Fruit fly (Drosophila melanogaster) whole organism, embryonic: ENCODE results near the gene P58IPK.

Source experiments
- BEAF-32 ChIP-seq: fragments of 200-800 bp; sonication (Bioruptor generic); optimal IDR thresholded peaks from 3 replicates; lab custom pipeline; 2017; ENCODE audit warnings: missing biosample characterization, missing genetic modification characterization, mild to moderate bottlenecking, moderate library complexity, missing genetic modification reagents
- C15 ChIP-seq: fragments of 200-800 bp; sonication (Bioruptor generic); IDR thresholded peaks from 3 replicates; pipeline ENCODE4 v1.3.6; 2022; ENCODE audit warnings: missing biosample characterization, missing genetic modification characterization
- CG10267 ChIP-seq: fragments of 200-800 bp; sonication (Bioruptor generic); optimal IDR thresholded peaks from 2 replicates; lab custom pipeline; 2018; ENCODE audit warnings: missing biosample characterization, mild to moderate bottlenecking, missing genetic modification characterization, moderate library complexity
- CG10462 ChIP-seq: fragments of 200-800 bp; sonication (Bioruptor generic); optimal IDR thresholded peaks from 2 replicates; lab custom pipeline; 2016; ENCODE audit warnings: missing biosample characterization, missing genetic modification characterization
- CG12155 ChIP-seq: fragments of 200-800 bp; sonication (Bioruptor generic); optimal IDR thresholded peaks from 3 replicates; lab custom pipeline; 2016; ENCODE audit warnings: missing biosample characterization, missing genetic modification characterization
- CG12236 ChIP-seq: fragments of 200-800 bp; sonication (Bioruptor generic); optimal IDR thresholded peaks from 2 replicates; lab custom pipeline; 2016; ENCODE audit warnings: missing biosample characterization, missing genetic modification characterization
- CG1233 ChIP-seq: fragments of 200-800 bp; sonication (Bioruptor generic); optimal IDR thresholded peaks from 4 replicates; lab custom pipeline; 2018; ENCODE audit warnings: missing biosample characterization, mild to moderate bottlenecking, missing genetic modification characterization
- CG13123 ChIP-seq: fragments of 200-800 bp; sonication (Bioruptor generic); optimal IDR thresholded peaks from 2 replicates; lab custom pipeline; 2016; ENCODE audit warnings: missing biosample characterization, missing genetic modification characterization
- CG15073 ChIP-seq: fragments of 200-800 bp; sonication (Bioruptor generic); optimal IDR thresholded peaks from 2 replicates; lab custom pipeline; 2016; ENCODE audit warnings: missing biosample characterization, missing genetic modification characterization
- CG18599 ChIP-seq: fragments of 200-800 bp; sonication (Bioruptor generic); optimal IDR thresholded peaks from 3 replicates; lab custom pipeline; 2017; ENCODE audit warnings: missing biosample characterization, missing genetic modification characterization, mild to moderate bottlenecking, moderate library complexity, missing genetic modification reagents
- CG18619 ChIP-seq: fragments of 200-800 bp; sonication (Bioruptor generic); optimal IDR thresholded peaks from 3 replicates; lab custom pipeline; 2017; ENCODE audit warnings: missing biosample characterization, mild to moderate bottlenecking, missing genetic modification characterization
- CG2202 ChIP-seq: fragments of 200-800 bp; sonication (Bioruptor generic); optimal IDR thresholded peaks from 2 replicates; lab custom pipeline; 2018; ENCODE audit warnings: missing biosample characterization, mild to moderate bottlenecking, missing genetic modification characterization
- CG2889 ChIP-seq: fragments of 200-800 bp; sonication (Bioruptor generic); IDR thresholded peaks from 3 replicates; pipeline ENCODE4 v1.3.6; 2022; ENCODE audit warnings: missing biosample characterization, missing genetic modification characterization
- CG3065 ChIP-seq: fragments of 200-800 bp; sonication (Bioruptor generic); optimal IDR thresholded peaks from 2 replicates; lab custom pipeline; 2016; ENCODE audit warnings: missing biosample characterization, missing genetic modification characterization
- CG3163 ChIP-seq: fragments of 200-800 bp; sonication (Bioruptor generic); optimal IDR thresholded peaks from 3 replicates; lab custom pipeline; 2016; ENCODE audit warnings: missing biosample characterization, missing genetic modification characterization
- CG32767 ChIP-seq: fragments of 200-800 bp; sonication (Bioruptor generic); IDR thresholded peaks from 2 replicates; pipeline ENCODE4 v1.3.6; 2022; ENCODE audit warnings: missing biosample characterization, missing genetic modification characterization
- CG3281 ChIP-seq: fragments of 200-800 bp; sonication (Bioruptor generic); optimal IDR thresholded peaks from 3 replicates; lab custom pipeline; 2017; ENCODE audit warnings: missing biosample characterization, mild to moderate bottlenecking, missing genetic modification characterization
- CG3995 ChIP-seq: fragments of 200-800 bp; sonication (Bioruptor generic); optimal IDR thresholded peaks from 3 replicates; lab custom pipeline; 2016; ENCODE audit warnings: missing biosample characterization, missing genetic modification characterization
- CG4854 ChIP-seq: fragments of 200-800 bp; sonication (Bioruptor generic); optimal IDR thresholded peaks from 2 replicates; lab custom pipeline; 2016; ENCODE audit warnings: missing biosample characterization, missing genetic modification characterization, inconsistent platforms
- CG6683 ChIP-seq: fragments of 200-800 bp; sonication (Bioruptor generic); optimal IDR thresholded peaks from 2 replicates; lab custom pipeline; 2017; ENCODE audit warnings: missing biosample characterization, mild to moderate bottlenecking, missing genetic modification characterization, missing genetic modification reagents
- CG7786 ChIP-seq: fragments of 200-800 bp; sonication (Bioruptor generic); optimal IDR thresholded peaks from 2 replicates; lab custom pipeline; 2016; ENCODE audit warnings: missing biosample characterization, missing genetic modification characterization
- CG8388 ChIP-seq: fragments of 200-800 bp; sonication (Bioruptor generic); optimal IDR thresholded peaks from 2 replicates; lab custom pipeline; 2019; ENCODE audit warnings: missing biosample characterization, mild to moderate bottlenecking, missing genetic modification characterization, moderate library complexity
- CG8765 ChIP-seq: fragments of 200-800 bp; sonication (Bioruptor generic); IDR thresholded peaks from 2 replicates; pipeline ENCODE4 v1.3.6; 2022; ENCODE audit warnings: missing biosample characterization, missing genetic modification characterization
- Dbx ChIP-seq: fragments of 200-800 bp; sonication (Bioruptor generic); IDR thresholded peaks from 3 replicates; pipeline ENCODE4 v1.3.6; 2022; ENCODE audit warnings: missing biosample characterization, missing genetic modification characterization
- Dek ChIP-seq: fragments of 200-800 bp; sonication (Bioruptor generic); optimal IDR thresholded peaks from 3 replicates; lab custom pipeline; 2019; ENCODE audit warnings: missing biosample characterization, mild to moderate bottlenecking, missing genetic modification characterization, moderate library complexity
- GATAe ChIP-seq: fragments of 200-800 bp; sonication (Bioruptor generic); conservative IDR thresholded peaks from 2 replicates; pipeline ENCODE4 v1.3.6; 2022; ENCODE audit warnings: missing biosample characterization, missing genetic modification characterization
- Gsc ChIP-seq: fragments of 200-800 bp; sonication (Bioruptor generic); IDR thresholded peaks from 2 replicates; pipeline ENCODE4 v1.3.6; 2022; ENCODE audit warnings: missing biosample characterization, missing genetic modification characterization
- H2.0 ChIP-seq: fragments of 200-800 bp; sonication (Bioruptor generic); IDR thresholded peaks from 2 replicates; pipeline ENCODE4 v1.3.6; 2022; ENCODE audit warnings: missing biosample characterization, missing genetic modification characterization
- HmgZ ChIP-seq: fragments of 200-800 bp; sonication (Bioruptor generic); optimal IDR thresholded peaks from 2 replicates; lab custom pipeline; 2018; ENCODE audit warnings: missing biosample characterization, mild to moderate bottlenecking, missing genetic modification characterization
- Rfx ChIP-seq: fragments of 200-800 bp; sonication (Bioruptor generic); IDR thresholded peaks from 2 replicates; pipeline ENCODE4 v1.3.6; 2022; ENCODE audit warnings: missing biosample characterization, missing genetic modification characterization
- Rx ChIP-seq: fragments of 200-800 bp; sonication (Bioruptor generic); IDR thresholded peaks from 2 replicates; pipeline ENCODE4 v1.3.6; 2022; ENCODE audit warnings: missing biosample characterization, missing genetic modification characterization
- Usf ChIP-seq: fragments of 200-800 bp; sonication (Bioruptor generic); optimal IDR thresholded peaks from 2 replicates; lab custom pipeline; 2017; ENCODE audit warnings: missing genotype, missing biosample characterization, missing genetic modification characterization
- YL-1 ChIP-seq: fragments of 200-800 bp; sonication (Bioruptor generic); optimal IDR thresholded peaks from 3 replicates; lab custom pipeline; 2017; ENCODE audit warnings: missing biosample characterization, mild to moderate bottlenecking, missing genetic modification characterization
- al ChIP-seq: fragments of 200-800 bp; sonication (Bioruptor generic); IDR thresholded peaks from 2 replicates; pipeline ENCODE4 v1.3.6; 2022; ENCODE audit warnings: missing biosample characterization, missing genetic modification characterization
- amos ChIP-seq: fragments of 200-800 bp; sonication (Bioruptor generic); IDR thresholded peaks from 2 replicates; pipeline ENCODE4 v1.3.6; 2022; ENCODE audit warnings: missing biosample characterization, missing genetic modification characterization; ENCODE audit not compliant: partially characterized antibody
- aop ChIP-seq: fragments of 200-800 bp; sonication (Bioruptor generic); IDR thresholded peaks from 2 replicates; pipeline ENCODE4 v1.3.6; 2022; ENCODE audit warnings: missing biosample characterization, missing genetic modification characterization
- ash1 ChIP-seq: fragments of 200-800 bp; sonication (Bioruptor generic); optimal IDR thresholded peaks from 2 replicates; lab custom pipeline; 2018; ENCODE audit warnings: missing biosample characterization, mild to moderate bottlenecking, missing genetic modification characterization
- bowl ChIP-seq: fragments of 200-800 bp; sonication (Bioruptor generic); IDR thresholded peaks from 2 replicates; pipeline ENCODE4 v1.3.6; 2022; ENCODE audit warnings: missing biosample characterization, missing genetic modification characterization
- br ChIP-seq: fragments of >200 bp; optimal IDR thresholded peaks from 2 replicates; lab custom pipeline; 2017
- da ChIP-seq: fragments of 200-800 bp; sonication (Bioruptor generic); optimal IDR thresholded peaks from 2 replicates; lab custom pipeline; 2016; ENCODE audit warnings: missing biosample characterization, missing genetic modification characterization
- disco-r ChIP-seq: fragments of 200-800 bp; sonication (Bioruptor generic); optimal IDR thresholded peaks from 2 replicates; lab custom pipeline; 2016; ENCODE audit warnings: missing biosample characterization, missing genetic modification characterization
- dysf ChIP-seq: fragments of 200-800 bp; sonication (Bioruptor generic); IDR thresholded peaks from 3 replicates; pipeline ENCODE4 v1.3.6; 2022; ENCODE audit warnings: missing biosample characterization, missing genetic modification characterization
- emc ChIP-seq: fragments of 200-800 bp; sonication (Bioruptor generic); optimal IDR thresholded peaks from 2 replicates; lab custom pipeline; 2016; ENCODE audit warnings: missing biosample characterization, missing genetic modification characterization
- fd64A ChIP-seq: fragments of 200-800 bp; sonication (Bioruptor generic); optimal IDR thresholded peaks from 3 replicates; lab custom pipeline; 2018; ENCODE audit warnings: missing biosample characterization, mild to moderate bottlenecking, missing genetic modification characterization
- ftz-f1 ChIP-seq: fragments of 200-800 bp; sonication (Bioruptor generic); optimal IDR thresholded peaks from 2 replicates; lab custom pipeline; 2016; ENCODE audit warnings: missing biosample characterization, missing genetic modification characterization
- gcm ChIP-seq: fragments of 200-800 bp; sonication (Bioruptor generic); optimal IDR thresholded peaks from 2 replicates; lab custom pipeline; 2019; ENCODE audit warnings: missing biosample characterization, mild to moderate bottlenecking, missing genetic modification characterization, moderate library complexity
- gsb ChIP-seq: fragments of 200-800 bp; sonication (Bioruptor generic); IDR thresholded peaks from 2 replicates; pipeline ENCODE4 v1.3.6; 2022; ENCODE audit warnings: missing biosample characterization, missing genetic modification characterization
- inv ChIP-seq: fragments of 200-800 bp; sonication (Bioruptor generic); IDR thresholded peaks from 2 replicates; pipeline ENCODE4 v1.3.6; 2022; ENCODE audit warnings: missing biosample characterization, missing genetic modification characterization; ENCODE audit not compliant: partially characterized antibody
- luna ChIP-seq: fragments of 200-800 bp; sonication (Bioruptor generic); optimal IDR thresholded peaks from 2 replicates; lab custom pipeline; 2016; ENCODE audit warnings: missing biosample characterization, missing genetic modification characterization
- slou ChIP-seq: fragments of 200-800 bp; sonication (Bioruptor generic); optimal IDR thresholded peaks from 3 replicates; lab custom pipeline; 2016; ENCODE audit warnings: missing biosample characterization, missing genetic modification characterization
- slp2 ChIP-seq: fragments of 200-800 bp; sonication (Bioruptor generic); optimal IDR thresholded peaks from 2 replicates; lab custom pipeline; 2016; ENCODE audit warnings: missing biosample characterization, missing genetic modification characterization
- tio ChIP-seq: fragments of 200-800 bp; sonication (Bioruptor generic); optimal IDR thresholded peaks from 2 replicates; lab custom pipeline; 2017; ENCODE audit warnings: missing biosample characterization, missing genetic modification characterization, inconsistent platforms
- trh ChIP-seq: fragments of 200-800 bp; sonication (Bioruptor generic); optimal IDR thresholded peaks from 2 replicates; lab custom pipeline; 2016; ENCODE audit warnings: missing biosample characterization, missing genetic modification characterization

The P58IPK gene

DNA sequence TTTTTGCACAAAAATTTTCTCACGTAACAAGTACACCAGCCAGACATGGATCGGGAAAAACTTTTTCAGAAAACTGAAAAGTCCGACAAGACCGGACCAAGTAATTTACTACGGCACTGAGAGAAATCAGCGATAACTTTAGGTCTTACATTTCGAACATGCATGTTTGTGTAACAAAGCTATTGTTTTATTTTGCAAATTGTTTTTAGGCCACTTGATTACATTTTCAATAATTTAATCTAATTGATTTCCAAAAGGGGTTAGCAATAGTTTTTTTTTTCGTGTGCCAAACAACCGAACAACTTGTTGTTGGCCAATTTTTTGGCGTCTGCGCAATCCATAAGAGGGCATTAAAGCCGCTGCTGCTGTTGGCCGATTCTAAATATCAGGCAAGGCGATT, 26.4 kb downstream of the P58IPK start (continued):
- peak; percentile 41 for TF ChIP-seq CG10267 (tag; lab: Kevin White, UChicago)
- peak; percentile 48 for TF ChIP-seq CG1233
- no peak for TF ChIP-seq luna
- TF ChIP-seq CG4854 = peak; percentile 39
- no peak for TF ChIP-seq fd64A (GFP tag; lab: Kevin White, UChicago)
- TF ChIP-seq ftz-f1 (GFP tag; lab: Kevin White, UChicago) = no peak
- TF ChIP-seq CG18599 = peak; percentile 81
- TF ChIP-seq CG2889 (GFP tag; lab: Robert Waterston, UW) = 0 out of 3 replicates have a peak, but pooled peaks have one; percentile 27
- no peak for TF ChIP-seq CG2202 (tag; lab: Kevin White, UChicago)
- peak; percentile 53; the same call in 1 of the 2 replicates for TF ChIP-seq CG32767
- no peak for TF ChIP-seq Gsc
- TF ChIP-seq CG15073 (GFP tag; lab: Kevin White, UChicago) = no peak
- peak; percentile 31; the same call in 1 of the 2 replicates for TF ChIP-seq H2.0 (GFP tag; lab: Robert Waterston, UW)
- no peak for TF ChIP-seq inv
- TF ChIP-seq BEAF-32 (GFP tag; lab: Kevin White, UChicago) = no peak
- peak; percentile 39 for TF ChIP-seq CG12236 (GFP tag; lab: Kevin White, UChicago)
- peak; percentile 18 for TF ChIP-seq HmgZ
- peak; percentile 80 for TF ChIP-seq dysf (GFP tag; lab: Robert Waterston, UW)
- TF ChIP-seq C15 (GFP tag; lab: Robert Waterston, UW) = no peak
- no peak for TF ChIP-seq aop (GFP tag; lab: Robert Waterston, UW)
- no peak for TF ChIP-seq amos (GFP tag; lab: Robert Waterston, UW)
- no peak for TF ChIP-seq CG3995 (GFP tag; lab: Kevin White, UChicago)
- TF ChIP-seq tio = peak; percentile 44
- no peak for TF ChIP-seq gcm (GFP tag; lab: Kevin White, UChicago)
- no peak; the same call in 1 of the 2 replicates for TF ChIP-seq al (GFP tag; lab: Robert Waterston, UW)
- TF ChIP-seq Dbx (GFP tag; lab: Robert Waterston, UW) = peak; percentile 58; the same call in 1 of the 3 replicates
- TF ChIP-seq Dek (tag; lab: Kevin White, UChicago) = peak; percentile 16
- no peak for TF ChIP-seq CG3065 (GFP tag; lab: Kevin White, UChicago)
- peak; percentile 31 for TF ChIP-seq CG6683
- TF ChIP-seq CG7786 (GFP tag; lab: Kevin White, UChicago) = peak; percentile 27
- TF ChIP-seq CG10462 (GFP tag; lab: Kevin White, UChicago) = no peak
- TF ChIP-seq CG8388 (GFP tag; lab: Kevin White, UChicago) = peak; percentile 32
- TF ChIP-seq disco-r (GFP tag; lab: Kevin White, UChicago) = peak; percentile 8
- peak; percentile 70 for TF ChIP-seq Rfx (GFP tag; lab: Robert Waterston, UW)
- TF ChIP-seq Usf = no peak
- TF ChIP-seq bowl (GFP tag; lab: Robert Waterston, UW) = no peak
- no peak for TF ChIP-seq CG13123 (GFP tag; lab: Kevin White, UChicago)
- TF ChIP-seq CG18619 = no peak
- peak; percentile 22 for TF ChIP-seq CG12155 (GFP tag; lab: Kevin White, UChicago)
- no peak for TF ChIP-seq CG3163
- TF ChIP-seq CG8765 (GFP tag; lab: Robert Waterston, UW) = no peak
- no peak; the same call in 1 of the 2 replicates for TF ChIP-seq Rx (GFP tag; lab: Robert Waterston, UW)
- no peak for TF ChIP-seq slou
- no peak for TF ChIP-seq YL-1 (GFP tag; lab: Kevin White, UChicago)
- peak; percentile 52 for TF ChIP-seq emc (GFP tag; lab: Kevin White, UChicago)
- peak; percentile 76 for TF ChIP-seq CG3281 (GFP tag; lab: Kevin White, UChicago)
- no peak for TF ChIP-seq ash1 (GFP tag; lab: Kevin White, UChicago)
- peak; percentile 12 for TF ChIP-seq slp2
- no peak for TF ChIP-seq da (GFP tag; lab: Kevin White, UChicago)
- no peak for TF ChIP-seq trh
- no peak for TF ChIP-seq gsb (GFP tag; lab: Robert Waterston, UW)
- TF ChIP-seq GATAe = no peak
- TF ChIP-seq br (lab: Kevin White, UChicago) = no peak
